Worm (Caenorhabditis elegans) whole organism, L2 larva: ENCODE data around the gene F10B5.3.
A peak's percentile ranks its signal among the peaks of the same experiment; 100 is the strongest.

ENCODE experiments used
- C34F6.9 ChIP-seq: fragments of 150-350 bp; optimal IDR thresholded peaks from 2 replicates; lab custom pipeline; 2014; ENCODE audit warnings: missing biosample characterization, missing genetic modification characterization
- F13H6.1 ChIP-seq: sonication (generic microtip); optimal IDR thresholded peaks from 2 replicates; lab custom pipeline; 2016; ENCODE audit warnings: missing genetic modification characterization, missing compliant biosample characterization
- R02D3.7 ChIP-seq: fragments of 150-350 bp; optimal IDR thresholded peaks from 2 replicates; lab custom pipeline; 2014; ENCODE audit warnings: missing biosample characterization, missing genetic modification characterization
- Y55F3AM.14 ChIP-seq: fragments of 200-800 bp; sonication (Bioruptor generic); optimal IDR thresholded peaks from 2 replicates; lab custom pipeline; 2018; ENCODE audit warnings: mild to moderate bottlenecking, missing genetic modification characterization, missing compliant biosample characterization
- ZK546.5 ChIP-seq: sonication (generic microtip); optimal IDR thresholded peaks from 2 replicates; lab custom pipeline; 2017; ENCODE audit warnings: missing biosample characterization, missing genetic modification characterization
- alr-1 ChIP-seq: fragments of 150-350 bp; optimal IDR thresholded peaks from 2 replicates; lab custom pipeline; 2014; ENCODE audit warnings: missing biosample characterization, missing genetic modification characterization
- aly-2 ChIP-seq: fragments of 150-350 bp; optimal IDR thresholded peaks from 2 replicates; lab custom pipeline; 2014; ENCODE audit warnings: missing biosample characterization, missing genetic modification characterization
- ama-1 ChIP-seq: fragments of 150-350 bp; optimal IDR thresholded peaks from 2 replicates; lab custom pipeline; 2018; ENCODE audit warnings: inconsistent platforms
- blmp-1 ChIP-seq: sonication (generic microtip); optimal IDR thresholded peaks from 2 replicates; lab custom pipeline; 2017; ENCODE audit warnings: missing genetic modification characterization, mild to moderate bottlenecking, missing compliant biosample characterization, antibody characterized with exemption, moderate library complexity; ENCODE audit not compliant: insufficient read depth
- ceh-16 ChIP-seq: fragments of 150-350 bp; optimal IDR thresholded peaks from 2 replicates; lab custom pipeline; 2014; ENCODE audit warnings: missing biosample characterization, missing genetic modification characterization
- ceh-82 ChIP-seq: fragments of 150-350 bp; optimal IDR thresholded peaks from 2 replicates; lab custom pipeline; 2014; ENCODE audit warnings: missing biosample characterization, missing genetic modification characterization
- crh-2 ChIP-seq: sonication (generic microtip); optimal IDR thresholded peaks from 2 replicates; lab custom pipeline; 2017; ENCODE audit warnings: missing biosample characterization, missing genetic modification characterization
- dmd-4 ChIP-seq: sonication (generic microtip); optimal IDR thresholded peaks from 2 replicates; lab custom pipeline; 2017; ENCODE audit warnings: missing biosample characterization, missing genetic modification characterization
- egl-27 ChIP-seq: sonication (generic microtip); optimal IDR thresholded peaks from 3 replicates; lab custom pipeline; 2017; ENCODE audit warnings: missing biosample characterization, missing genetic modification reagents, missing genetic modification characterization
- elt-1 ChIP-seq: fragments of 150-350 bp; optimal IDR thresholded peaks from 2 replicates; lab custom pipeline; 2014; ENCODE audit warnings: missing biosample characterization, missing genetic modification characterization
- elt-3 ChIP-seq: sonication (generic microtip); optimal IDR thresholded peaks from 2 replicates; lab custom pipeline; 2017; ENCODE audit warnings: missing biosample characterization, missing genetic modification characterization
- fos-1 ChIP-seq: fragments of 150-350 bp; optimal IDR thresholded peaks from 2 replicates; lab custom pipeline; 2014; ENCODE audit warnings: missing biosample characterization, missing genetic modification characterization
- gmeb-1 ChIP-seq: fragments of 150-350 bp; optimal IDR thresholded peaks from 2 replicates; lab custom pipeline; 2014; ENCODE audit warnings: missing biosample characterization, missing genetic modification characterization
- lin-11 ChIP-seq: fragments of 150-350 bp; sonication (generic microtip); optimal IDR thresholded peaks from 2 replicates; lab custom pipeline; 2014; ENCODE audit warnings: missing biosample characterization, missing genetic modification characterization, inconsistent platforms, mixed read lengths
- lin-13 ChIP-seq: fragments of 150-350 bp; optimal IDR thresholded peaks from 2 replicates; lab custom pipeline; 2014; ENCODE audit warnings: missing biosample characterization, missing genetic modification reagents, missing genetic modification characterization
- lin-39 ChIP-seq: fragments of 150-350 bp; optimal IDR thresholded peaks from 2 replicates; lab custom pipeline; 2014; ENCODE audit warnings: missing biosample characterization, missing genetic modification reagents, missing genetic modification characterization
- lsy-2 ChIP-seq, 2 experiments: fragments of 150-350 bp in 1 of 2; sonication (generic microtip) in 1 of 2; optimal IDR thresholded peaks; 2 replicates each; lab custom pipeline; 2014 to 2017; ENCODE audit warnings: missing biosample characterization in 2 of 2, missing genetic modification characterization in 2 of 2
- mab-5 ChIP-seq: fragments of 150-350 bp; optimal IDR thresholded peaks from 2 replicates; lab custom pipeline; 2014; ENCODE audit warnings: missing biosample characterization, missing genetic modification characterization
- mbf-1 ChIP-seq: sonication (generic microtip); optimal IDR thresholded peaks from 2 replicates; lab custom pipeline; 2017; ENCODE audit warnings: missing biosample characterization, missing genetic modification characterization
- mdl-1 ChIP-seq, 2 experiments: fragments of 150-350 bp in 1 of 2; sonication (generic microtip) in 1 of 2; optimal IDR thresholded peaks; 2 replicates each; lab custom pipeline; 2017; ENCODE audit warnings: missing biosample characterization in 2 of 2, missing genetic modification characterization in 2 of 2
- nhr-10 ChIP-seq: sonication (generic microtip); optimal IDR thresholded peaks from 2 replicates; lab custom pipeline; 2017; ENCODE audit warnings: missing biosample characterization, missing genetic modification characterization
- nhr-11 ChIP-seq: fragments of 150-350 bp; optimal IDR thresholded peaks from 2 replicates; lab custom pipeline; 2014; ENCODE audit warnings: missing biosample characterization, missing genetic modification characterization
- nhr-12 ChIP-seq: fragments of 150-350 bp; optimal IDR thresholded peaks from 2 replicates; lab custom pipeline; 2014; ENCODE audit warnings: missing biosample characterization, missing genetic modification characterization
- nhr-129 ChIP-seq: fragments of 150-350 bp; optimal IDR thresholded peaks from 2 replicates; lab custom pipeline; 2014; ENCODE audit warnings: missing biosample characterization, missing genetic modification characterization
- nhr-21 ChIP-seq: fragments of 150-350 bp; optimal IDR thresholded peaks from 2 replicates; lab custom pipeline; 2014; ENCODE audit warnings: missing biosample characterization, missing genetic modification characterization
- nhr-23 ChIP-seq: fragments of 150-350 bp; optimal IDR thresholded peaks from 2 replicates; lab custom pipeline; 2014; ENCODE audit warnings: missing biosample characterization, missing genetic modification reagents, missing genetic modification characterization
- nhr-237 ChIP-seq: fragments of 150-350 bp; optimal IDR thresholded peaks from 2 replicates; lab custom pipeline; 2014; ENCODE audit warnings: missing biosample characterization, missing genetic modification characterization
- nhr-25 ChIP-seq: fragments of 150-350 bp; sonication (generic microtip); optimal IDR thresholded peaks from 3 replicates; lab custom pipeline; 2014; ENCODE audit warnings: missing biosample characterization, missing genetic modification characterization
- nhr-6 ChIP-seq: fragments of 150-350 bp; optimal IDR thresholded peaks from 2 replicates; lab custom pipeline; 2014; ENCODE audit warnings: missing biosample characterization, missing genetic modification characterization
- nhr-77 ChIP-seq: fragments of 150-350 bp; optimal IDR thresholded peaks from 2 replicates; lab custom pipeline; 2014; ENCODE audit warnings: missing biosample characterization, missing genetic modification characterization
- peb-1 ChIP-seq: fragments of 150-350 bp; optimal IDR thresholded peaks from 2 replicates; lab custom pipeline; 2014; ENCODE audit warnings: missing biosample characterization, missing genetic modification characterization
- sem-4 ChIP-seq: fragments of 150-350 bp; optimal IDR thresholded peaks from 2 replicates; lab custom pipeline; 2014; ENCODE audit warnings: missing biosample characterization, missing genetic modification reagents, missing genetic modification characterization
- skn-1 ChIP-seq: sonication (generic microtip); optimal IDR thresholded peaks from 2 replicates; lab custom pipeline; 2017; ENCODE audit warnings: missing biosample characterization, missing genetic modification characterization
- sma-3 ChIP-seq: sonication (generic microtip); optimal IDR thresholded peaks from 2 replicates; lab custom pipeline; 2016; ENCODE audit warnings: missing genetic modification reagents, missing genetic modification characterization, missing compliant biosample characterization
- sma-9 ChIP-seq, 2 experiments: fragments of 150-350 bp in 1 of 2; sonication (generic microtip) in 1 of 2; optimal IDR thresholded peaks; 2 replicates each; lab custom pipeline; 2014 to 2016; ENCODE audit warnings: missing genetic modification characterization in 2 of 2, mild to moderate bottlenecking in 1 of 2, missing biosample characterization in 1 of 2, missing compliant biosample characterization in 1 of 2, missing genetic modification reagents in 1 of 2, moderate library complexity in 1 of 2
- snpc-4 ChIP-seq: fragments of 150-350 bp; optimal IDR thresholded peaks from 2 replicates; lab custom pipeline; 2014; ENCODE audit warnings: missing biosample characterization, missing genetic modification characterization
- unc-39 ChIP-seq: fragments of 150-350 bp; optimal IDR thresholded peaks from 2 replicates; lab custom pipeline; 2014; ENCODE audit warnings: missing biosample characterization, missing genetic modification characterization
- unc-55 ChIP-seq: fragments of 150-350 bp; sonication (generic microtip); optimal IDR thresholded peaks from 3 replicates; lab custom pipeline; 2014; ENCODE audit warnings: missing biosample characterization, missing genetic modification reagents, missing genetic modification characterization
- unc-62 ChIP-seq: fragments of 150-350 bp; optimal IDR thresholded peaks from 2 replicates; lab custom pipeline; 2014; ENCODE audit warnings: missing biosample characterization, missing genetic modification reagents, missing genetic modification characterization
- zag-1 ChIP-seq: fragments of 150-350 bp; optimal IDR thresholded peaks from 2 replicates; lab custom pipeline; 2014; ENCODE audit warnings: missing biosample characterization, missing genetic modification characterization
- ztf-1 ChIP-seq: fragments of 200-800 bp; sonication (Bioruptor generic); conservative IDR thresholded peaks from 2 replicates; pipeline ENCODE4 v1.3.6; 2022; ENCODE audit warnings: missing genetic modification characterization, missing compliant biosample characterization
- ztf-11 ChIP-seq: sonication (generic microtip); optimal IDR thresholded peaks from 2 replicates; lab custom pipeline; 2017; ENCODE audit warnings: missing biosample characterization, missing genetic modification characterization
- ztf-4 ChIP-seq: fragments of 150-350 bp; optimal IDR thresholded peaks from 2 replicates; lab custom pipeline; 2014; ENCODE audit warnings: missing biosample characterization, missing genetic modification characterization

Gene F10B5.3

ce11 chrII:8130792-8131191, 19.0 kb downstream of the F10B5.3 start:
- peak; percentile 0 for TF ChIP-seq sma-9 (GFP tag; optimal IDR thresholded peaks at IDR 0.05; lab: Kevin White, UChicago)
- no peak for TF ChIP-seq sma-9 (tag; optimal IDR thresholded peaks at IDR 0.05; lab: Kevin White, UChicago)
- TF ChIP-seq dmd-4 (tag; lab: Kevin White, UChicago), result no peak
- no peak for TF ChIP-seq lin-39 (tag; lab: Kevin White, UChicago)

ce11 chrII:8129495-8130010, 20.3 kb downstream of the F10B5.3 start, which contains the start of gene ulp-4:
TSS of gene ulp-4 (plus strand) at chrII:8129960.
- TF ChIP-seq ztf-11, result no peak
- no peak for TF ChIP-seq skn-1 (tag; lab: Kevin White, UChicago)
- TF ChIP-seq Y55F3AM.14 (GFP tag; lab: Kevin White, UChicago), result no peak
- TF ChIP-seq egl-27 (tag; lab: Kevin White, UChicago), result no peak
- no peak for TF ChIP-seq unc-39
- TF ChIP-seq nhr-23 (tag; lab: Kevin White, UChicago), result no peak
- peak; percentile 67 for TF ChIP-seq F13H6.1 (tag; lab: Kevin White, UChicago)
- peak; percentile 45 for TF ChIP-seq nhr-129 (tag; lab: Kevin White, UChicago)
- no peak for TF ChIP-seq zag-1 (tag; lab: Kevin White, UChicago)
- TF ChIP-seq C34F6.9 (tag; lab: Kevin White, UChicago), result peak; percentile 7
- TF ChIP-seq mab-5, result peak; percentile 72
- peak in 1 of 2 experiments; percentile 57 for TF ChIP-seq lsy-2 (tag; optimal IDR thresholded peaks at IDR 0.05; lab: Kevin White, UChicago)
- no peak for TF ChIP-seq blmp-1 (tag; lab: Kevin White, UChicago)
- no peak for TF ChIP-seq peb-1 (tag; lab: Kevin White, UChicago)
- no peak for TF ChIP-seq alr-1 (tag; lab: Kevin White, UChicago)
- TF ChIP-seq ceh-16 (tag; lab: Kevin White, UChicago), result peak; percentile 43
- no peak for TF ChIP-seq nhr-237
- no peak for TF ChIP-seq mdl-1 (tag; optimal IDR thresholded peaks at IDR 0.05; lab: Kevin White, UChicago)
- no peak for TF ChIP-seq nhr-11 (tag; lab: Kevin White, UChicago)
- TF ChIP-seq ztf-4 (tag; lab: Kevin White, UChicago), result no peak
- no peak for TF ChIP-seq ztf-1 (GFP tag; lab: Robert Waterston, UW)
- TF ChIP-seq ama-1 (lab: Kevin White, UChicago), result no peak
- TF ChIP-seq dmd-4 (tag; lab: Kevin White, UChicago), result no peak
- no peak for TF ChIP-seq aly-2 (tag; lab: Kevin White, UChicago)
- TF ChIP-seq mbf-1 (tag; lab: Kevin White, UChicago), result no peak
- no peak for TF ChIP-seq nhr-21 (tag; lab: Kevin White, UChicago)
- no peak for TF ChIP-seq snpc-4 (tag; lab: Kevin White, UChicago)
- TF ChIP-seq crh-2, result peak; percentile 4
- TF ChIP-seq elt-1 (tag; lab: Kevin White, UChicago), result no peak
- peak; percentile 38 for TF ChIP-seq lin-13 (GFP tag; lab: Kevin White, UChicago)
- TF ChIP-seq ZK546.5 (tag; lab: Kevin White, UChicago), result no peak
- TF ChIP-seq ceh-82 (tag; lab: Kevin White, UChicago), result no peak
- no peak for TF ChIP-seq nhr-10
- no peak for TF ChIP-seq nhr-77 (tag; lab: Kevin White, UChicago)
- no peak for TF ChIP-seq R02D3.7
- TF ChIP-seq elt-3 (tag; lab: Kevin White, UChicago), result no peak
- no peak for TF ChIP-seq nhr-25 (tag; lab: Kevin White, UChicago)
- peak; percentile 70 for TF ChIP-seq sma-9 (GFP tag; optimal IDR thresholded peaks at IDR 0.05; lab: Kevin White, UChicago)
- no peak for TF ChIP-seq sma-9 (tag; optimal IDR thresholded peaks at IDR 0.05; lab: Kevin White, UChicago)
- TF ChIP-seq gmeb-1 (tag; lab: Kevin White, UChicago), result no peak
- no peak for TF ChIP-seq sem-4
- TF ChIP-seq fos-1 (tag; lab: Kevin White, UChicago), result no peak
- no peak for TF ChIP-seq nhr-12
- no peak for TF ChIP-seq sma-3 (GFP tag; lab: Kevin White, UChicago)
- no peak for TF ChIP-seq unc-55 (GFP tag; lab: Kevin White, UChicago)
- TF ChIP-seq lin-11 (tag; lab: Kevin White, UChicago), result no peak
- no peak for TF ChIP-seq nhr-6 (tag; lab: Kevin White, UChicago)
- TF ChIP-seq lin-39 (tag; lab: Kevin White, UChicago), result no peak
- no peak for TF ChIP-seq unc-62 (GFP tag; lab: Kevin White, UChicago)
